Worm (Caenorhabditis elegans) whole organism, L1 larva: ENCODE measurements around the gene sqst-5.
"Not testable (repeated sequence)": the region's sequence is repeated elsewhere in the genome, so short reads cannot be mapped to it uniquely, and the experiment has no call there.

Source experiments
- alr-1 ChIP-seq: fragments of 200-800 bp; sonication (Bioruptor generic); optimal IDR thresholded peaks from 2 replicates; lab custom pipeline; 2018; ENCODE audit warnings: borderline replicate concordance, mild to moderate bottlenecking, missing genetic modification characterization, missing compliant biosample characterization
- dpl-1 ChIP-seq, 3 experiments: fragments of 150-350 bp in 2 of 3; sonication (generic microtip) in 1 of 3; optimal IDR thresholded peaks; 2 replicates each; lab custom pipeline; 2014 to 2017; ENCODE audit warnings: missing biosample characterization in 3 of 3, missing genetic modification characterization in 3 of 3, missing genetic modification reagents in 3 of 3
- efl-1 ChIP-seq, 4 experiments: fragments of 150-350 bp; optimal IDR thresholded peaks in 3 of 4; peaks in 1 of 4; 1 replicate in 1 of 4; 2 replicates in 3 of 4; lab custom pipeline; 2014; ENCODE audit warnings: missing biosample characterization in 2 of 4, missing genetic modification characterization in 2 of 4, missing genetic modification reagents in 2 of 4
- efl-3 ChIP-seq: fragments of 200-800 bp; sonication (Bioruptor generic); optimal IDR thresholded peaks from 2 replicates; lab custom pipeline; 2018; ENCODE audit warnings: mild to moderate bottlenecking, missing genetic modification characterization, missing compliant biosample characterization
- lir-3 ChIP-seq: sonication (generic microtip); optimal IDR thresholded peaks from 2 replicates; lab custom pipeline; 2016; ENCODE audit warnings: mild to moderate bottlenecking, missing genetic modification characterization, moderate library complexity, missing compliant biosample characterization; ENCODE audit not compliant: poor library complexity
- nhr-11 ChIP-seq: fragments of 150-350 bp; optimal IDR thresholded peaks from 2 replicates; lab custom pipeline; 2014; ENCODE audit warnings: missing biosample characterization, missing genetic modification characterization
- nhr-12 ChIP-seq: sonication (generic microtip); optimal IDR thresholded peaks from 2 replicates; lab custom pipeline; 2017; ENCODE audit warnings: missing biosample characterization, missing genetic modification characterization
- nhr-47 ChIP-seq: sonication (generic microtip); optimal IDR thresholded peaks from 2 replicates; lab custom pipeline; 2016; ENCODE audit warnings: mild to moderate bottlenecking, missing genetic modification characterization, moderate library complexity, missing compliant biosample characterization
- pax-3 ChIP-seq: fragments of 200-800 bp; sonication (Bioruptor generic); optimal IDR thresholded peaks from 2 replicates; lab custom pipeline; 2018; ENCODE audit warnings: mild to moderate bottlenecking, missing genetic modification characterization, moderate library complexity, missing compliant biosample characterization
- unc-30 ChIP-seq: sonication (generic microtip); optimal IDR thresholded peaks from 2 replicates; lab custom pipeline; 2017; ENCODE audit warnings: missing biosample characterization, missing genetic modification characterization
- unc-86 ChIP-seq: sonication (generic microtip); optimal IDR thresholded peaks from 2 replicates; lab custom pipeline; 2016; ENCODE audit warnings: missing genetic modification characterization, missing compliant biosample characterization

Gene sqst-5

ce11 chrIII:117210-117609 is 30.2 kb downstream of the sqst-5 start, which contains the start of gene C29F9.5:
TSS of gene C29F9.5 (plus strand) at chrIII:117510.
- no peak for TF ChIP-seq pax-3 (tag; lab: Kevin White, UChicago)
- no peak for TF ChIP-seq unc-30
- TF ChIP-seq nhr-12, result no peak
- no peak for TF ChIP-seq nhr-47 (tag; lab: Kevin White, UChicago)

DNA sequence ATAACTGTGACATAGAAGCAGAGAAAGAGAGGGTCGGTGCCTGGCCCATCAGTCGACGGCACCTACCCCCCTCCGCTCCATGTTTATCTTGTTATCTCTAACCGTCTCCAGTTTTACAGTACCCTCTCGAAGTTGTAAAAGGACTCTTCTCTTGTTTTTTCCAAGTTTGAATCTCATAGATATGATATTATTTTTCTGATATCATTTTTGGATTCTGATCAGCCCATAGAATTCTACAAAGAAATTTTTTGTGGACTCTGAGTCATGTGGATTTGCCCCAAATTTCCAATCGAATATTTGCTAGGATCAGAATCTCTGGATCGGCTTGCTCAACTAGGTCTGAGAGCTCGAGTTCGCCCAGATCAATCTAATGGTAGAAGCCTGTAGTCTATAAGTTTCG is 32.8 kb downstream of the sqst-5 start, which contains the start of gene C29F9.6:
C29F9.6 (plus strand) TSS at position 301 of the 400 bp plus-strand sequence.
- no peak for TF ChIP-seq efl-1 (optimal IDR thresholded peaks at IDR 0.05; lab: Kevin White, UChicago)
- peak in 1 of 2 experiments; percentile 66 for TF ChIP-seq efl-1 (GFP tag; optimal IDR thresholded peaks at IDR 0.05 in 1 of 2; lab: Kevin White, UChicago)
- no peak for TF ChIP-seq dpl-1 (GFP tag; optimal IDR thresholded peaks at IDR 0.05; lab: Kevin White, UChicago)

DNA sequence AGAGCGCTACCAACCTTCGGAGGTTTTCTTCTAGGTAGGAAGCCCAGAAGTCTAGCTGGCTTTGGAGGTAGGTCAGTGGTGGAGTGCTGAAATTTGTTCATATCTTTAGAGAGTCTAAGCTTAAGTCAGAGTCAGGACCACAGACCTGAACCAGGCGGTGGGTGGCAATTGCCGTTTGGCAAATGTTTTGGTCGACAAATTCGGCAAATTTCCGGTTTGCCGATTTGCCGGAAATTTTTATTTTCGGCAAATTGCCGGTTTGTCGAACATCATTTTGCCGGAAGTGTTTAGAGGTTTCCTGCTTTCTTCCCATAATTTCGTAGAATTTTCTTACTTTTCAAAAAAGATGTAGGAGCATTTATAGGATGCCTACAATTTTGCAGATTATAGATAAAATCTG is 48.6 kb downstream of the sqst-5 start, which contains the start of gene C29F9.9:
C29F9.9 (minus strand) TSS at position 101 of the 400 bp plus-strand sequence.
- not testable (repeated sequence) for TF ChIP-seq lir-3 (tag; lab: Kevin White, UChicago); efl-1 (optimal IDR thresholded peaks at IDR 0.05; lab: Kevin White, UChicago); efl-1 (GFP tag; optimal IDR thresholded peaks at IDR 0.05 in 1 of 2; lab: Kevin White, UChicago); nhr-11

DNA sequence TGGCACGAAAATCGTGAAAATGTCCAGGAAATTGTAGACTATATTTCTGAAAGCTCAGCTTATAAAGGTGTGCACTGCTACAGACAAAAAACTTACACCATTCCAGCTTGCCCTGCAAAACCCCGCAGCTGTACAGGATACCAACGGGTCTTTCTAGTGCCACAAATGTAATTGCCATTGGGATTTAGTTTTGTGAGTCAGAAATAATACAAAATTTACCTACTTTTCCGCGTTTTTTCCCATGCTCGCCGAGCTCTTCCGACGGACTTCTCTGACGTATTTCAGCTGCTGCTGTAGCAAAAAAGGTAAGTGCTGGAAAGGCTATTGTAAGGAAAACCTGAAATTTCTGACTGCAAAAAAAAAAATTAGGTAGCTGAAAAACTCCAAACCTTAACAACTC is 50.4 kb downstream of the sqst-5 start, which contains the start of gene C29F9.8:
C29F9.8 (minus strand) TSS at position 101 of the 400 bp plus-strand sequence.
- TF ChIP-seq unc-86 (tag; lab: Kevin White, UChicago); efl-3; alr-1: not testable (repeated sequence)
- TF ChIP-seq, all 84 proteins: peak for 0; not testable (repeated sequence) for 84
